In the genomic region with DNA sequence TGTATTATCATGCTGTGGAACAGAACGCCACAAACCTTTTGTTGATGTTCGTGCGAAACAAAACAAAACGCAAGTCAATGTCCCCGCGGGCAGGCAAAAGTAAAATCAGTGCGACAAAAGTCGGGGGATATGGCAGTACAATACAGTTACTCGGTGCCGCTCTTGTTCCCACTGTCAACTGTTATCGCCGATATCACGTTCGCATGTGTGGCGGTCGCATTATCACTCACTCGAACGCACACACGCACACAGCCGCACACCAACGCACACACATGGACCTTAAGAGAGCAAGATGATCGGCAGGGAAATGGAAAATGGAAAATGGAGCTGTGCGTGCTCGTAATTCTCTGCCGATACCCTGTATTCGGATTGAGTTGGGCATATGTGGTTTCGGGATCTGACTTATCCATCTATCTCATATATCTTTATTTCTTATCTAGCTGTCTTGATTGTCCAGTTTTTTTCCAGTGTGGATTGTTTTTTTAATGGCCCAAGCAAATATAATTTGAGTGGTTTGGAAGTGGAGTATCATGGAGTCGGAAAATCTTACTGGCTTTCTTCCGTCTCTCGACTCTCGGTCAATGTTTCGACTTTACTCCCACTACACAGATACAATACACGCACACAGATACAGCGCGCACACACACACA, we compare ENCODE assay signal across 1 fruit fly cellular context.
TF ChIP-seq lines count a peak whose summit lies in the region.

No protein-coding gene starts in this region.

TF ChIP-seq in whole organism, embryonic, 481 proteins besides CTCF, POLR2A, EP300 and RAD21 (continued from another document and continues in another):
- TF ChIP-seq amos (GFP tag; IDR thresholded peaks at IDR 0.05; lab: Robert Waterston, UW; ENCODE audit: partially characterized antibody) (no peak), ham (GFP tag; IDR thresholded peaks at IDR 0.05; lab: Robert Waterston, UW) (no peak), fd102C (GFP tag; optimal IDR thresholded peaks at IDR 0.05; lab: Kevin White, UChicago) (no peak), CG9437 (GFP tag; optimal IDR thresholded peaks at IDR 0.05; lab: Kevin White, UChicago) (peak; percentile 66), scrt (GFP tag; optimal IDR thresholded peaks at IDR 0.05; lab: Kevin White, UChicago) (no peak), Chrac-16 (GFP tag; optimal IDR thresholded peaks at IDR 0.05; lab: Kevin White, UChicago) (peak; percentile 86), YL-1 (GFP tag; optimal IDR thresholded peaks at IDR 0.05; lab: Kevin White, UChicago) (no peak), CG11085 (GFP tag; IDR thresholded peaks at IDR 0.05; lab: Robert Waterston, UW) (no peak; the same call in 1 of the 2 replicates), CG4360 (GFP tag; IDR thresholded peaks at IDR 0.05; lab: Robert Waterston, UW) (peak; percentile 54; the same call in 1 of the 2 replicates), Atf6 (GFP tag; IDR thresholded peaks at IDR 0.05; lab: Robert Waterston, UW) (no peak), Elba2 (GFP tag; optimal IDR thresholded peaks at IDR 0.05; lab: Kevin White, UChicago) (no peak), CG7745 (tag; optimal IDR thresholded peaks at IDR 0.05; lab: Kevin White, UChicago) (no peak), CG5180 (GFP tag; optimal IDR thresholded peaks at IDR 0.05; lab: Kevin White, UChicago) (peak; percentile 14), CG18764 (GFP tag; optimal IDR thresholded peaks at IDR 0.05; lab: Kevin White, UChicago) (peak; percentile 85), gem (tag; optimal IDR thresholded peaks at IDR 0.05; lab: Kevin White, UChicago) (peak; percentile 91), CG32772 (GFP tag; IDR thresholded peaks at IDR 0.05; lab: Robert Waterston, UW) (peak; percentile 91), CG9932 (GFP tag; IDR thresholded peaks at IDR 0.05; lab: Robert Waterston, UW) (no peak), CG4730 (GFP tag; IDR thresholded peaks at IDR 0.05; lab: Robert Waterston, UW) (peak; percentile 66; the same call in 1 of the 2 replicates), knrl (GFP tag; IDR thresholded peaks at IDR 0.05; lab: Robert Waterston, UW; ENCODE audit: partially characterized antibody) (no peak), CG43689 (GFP tag; IDR thresholded peaks at IDR 0.05; lab: Robert Waterston, UW) (no peak), vnd (GFP tag; IDR thresholded peaks at IDR 0.05; lab: Robert Waterston, UW; ENCODE audit: partially characterized antibody) (no peak), CG30020 (tag; optimal IDR thresholded peaks at IDR 0.05; lab: Kevin White, UChicago) (no peak), dpn (GFP tag; optimal IDR thresholded peaks at IDR 0.05; lab: Kevin White, UChicago) (peak; percentile 77 to 82), chinmo (GFP tag; IDR thresholded peaks at IDR 0.05; lab: Robert Waterston, UW; ENCODE audit: partially characterized antibody) (no peak), odd (GFP tag; optimal IDR thresholded peaks at IDR 0.05; lab: Kevin White, UChicago) (peak; percentile 24), CG8281 (tag; optimal IDR thresholded peaks at IDR 0.05; lab: Kevin White, UChicago) (peak; percentile 38), sqz (GFP tag; optimal IDR thresholded peaks at IDR 0.05; lab: Kevin White, UChicago) (no peak), CoRest (tag; optimal IDR thresholded peaks at IDR 0.05; lab: Kevin White, UChicago) (peak; percentile 73), CG1529 (GFP tag; optimal IDR thresholded peaks at IDR 0.05; lab: Kevin White, UChicago) (peak; percentile 86), Dp (GFP tag; optimal IDR thresholded peaks at IDR 0.05; lab: Kevin White, UChicago) (no peak), gfzf (GFP tag; optimal IDR thresholded peaks at IDR 0.05; lab: Kevin White, UChicago) (no peak), CG31441 (GFP tag; IDR thresholded peaks at IDR 0.05; lab: Robert Waterston, UW) (peak; percentile 84), Hey (tag; optimal IDR thresholded peaks at IDR 0.05; lab: Kevin White, UChicago) (no peak), Nf-YB (GFP tag; optimal IDR thresholded peaks at IDR 0.05; lab: Kevin White, UChicago) (peak; percentile 56), CG8089 (GFP tag; optimal IDR thresholded peaks at IDR 0.05; lab: Kevin White, UChicago) (peak; percentile 90), Meics (GFP tag; optimal IDR thresholded peaks at IDR 0.05; lab: Kevin White, UChicago) (no peak), CG8478 (optimal IDR thresholded peaks at IDR 0.05; lab: Kevin White, UChicago) (peak; percentile 39), CG12942 (GFP tag; optimal IDR thresholded peaks at IDR 0.05; lab: Kevin White, UChicago) (peak; percentile 74), Gug (GFP tag; IDR thresholded peaks at IDR 0.05; lab: Robert Waterston, UW) (peak; percentile 75; the same call in 3 of the 4 replicates), CG13775 (GFP tag; optimal IDR thresholded peaks at IDR 0.05; lab: Kevin White, UChicago) (peak; percentile 25), emc (GFP tag; optimal IDR thresholded peaks at IDR 0.05; lab: Kevin White, UChicago) (no peak), fru (optimal IDR thresholded peaks at IDR 0.05; lab: Kevin White, UChicago) (no peak), Atf-2 (GFP tag; optimal IDR thresholded peaks at IDR 0.05; lab: Kevin White, UChicago) (peak; percentile 86), sima (GFP tag; optimal IDR thresholded peaks at IDR 0.05; lab: Kevin White, UChicago) (peak; percentile 35), CG34376 (GFP tag; optimal IDR thresholded peaks at IDR 0.05; lab: Kevin White, UChicago) (no peak), hb (GFP tag; IDR thresholded peaks at IDR 0.05; lab: Robert Waterston, UW; ENCODE audit: partially characterized antibody) (no peak), pnt (GFP tag; optimal IDR thresholded peaks at IDR 0.05; lab: Kevin White, UChicago) (peak; percentile 89), bbx (GFP tag; IDR thresholded peaks at IDR 0.05; lab: Robert Waterston, UW; ENCODE audit: partially characterized antibody) (no peak), CG4617 (GFP tag; optimal IDR thresholded peaks at IDR 0.05; lab: Kevin White, UChicago; ENCODE audit: borderline replicate concordance) (peak; percentile 48), ro (GFP tag; IDR thresholded peaks at IDR 0.05; lab: Robert Waterston, UW) (peak; percentile 66; the same call in 1 of the 2 replicates), tup (GFP tag; optimal IDR thresholded peaks at IDR 0.05; lab: Kevin White, UChicago) (peak; percentile 58), HLH54F (GFP tag; optimal IDR thresholded peaks at IDR 0.05; lab: Kevin White, UChicago) (peak; percentile 9), Sry-δ (GFP tag; optimal IDR thresholded peaks at IDR 0.05; lab: Kevin White, UChicago) (no peak), CG9609 (GFP tag; optimal IDR thresholded peaks at IDR 0.05; lab: Kevin White, UChicago) (peak; percentile 87), bsh (GFP tag; optimal IDR thresholded peaks at IDR 0.05; lab: Kevin White, UChicago) (peak; percentile 68 to 96), lmd (GFP tag; IDR thresholded peaks at IDR 0.05; lab: Robert Waterston, UW) (peak; percentile 81), CG16813 (GFP tag; IDR thresholded peaks at IDR 0.05; lab: Robert Waterston, UW; ENCODE audit: partially characterized antibody) (no peak), kah (GFP tag; optimal IDR thresholded peaks at IDR 0.05; lab: Kevin White, UChicago) (peak; percentile 16), ab (GFP tag; optimal IDR thresholded peaks at IDR 0.05; lab: Kevin White, UChicago) (peak; percentile 61), CG8290 (GFP tag; optimal IDR thresholded peaks at IDR 0.05; lab: Kevin White, UChicago) (peak; percentile 72), CG8290 (tag; optimal IDR thresholded peaks at IDR 0.05; lab: Kevin White, UChicago) (no peak), usp (GFP tag; optimal IDR thresholded peaks at IDR 0.05; lab: Kevin White, UChicago) (no peak), Max (GFP tag; optimal IDR thresholded peaks at IDR 0.05; lab: Kevin White, UChicago) (peak; percentile 50), tna (GFP tag; IDR thresholded peaks at IDR 0.05; lab: Robert Waterston, UW; ENCODE audit: partially characterized antibody) (no peak), CG10366 (GFP tag; IDR thresholded peaks at IDR 0.05; lab: Robert Waterston, UW) (peak; percentile 75), Side (GFP tag; optimal IDR thresholded peaks at IDR 0.05; lab: Kevin White, UChicago) (peak; percentile 81), H15 (GFP tag; IDR thresholded peaks at IDR 0.05; lab: Robert Waterston, UW) (peak; percentile 83; the same call in 2 of the 3 replicates), wor (GFP tag; IDR thresholded peaks at IDR 0.05; lab: Robert Waterston, UW) (peak; percentile 70), bab2 (GFP tag; optimal IDR thresholded peaks at IDR 0.05; lab: Kevin White, UChicago) (peak; percentile 74), CG3407 (GFP tag; optimal IDR thresholded peaks at IDR 0.05; lab: Kevin White, UChicago) (peak; percentile 85), Tbp (GFP tag; optimal IDR thresholded peaks at IDR 0.05; lab: Kevin White, UChicago) (no peak), Sry-β (GFP tag; optimal IDR thresholded peaks at IDR 0.05; lab: Kevin White, UChicago) (peak; percentile 24), maf-S (GFP tag; optimal IDR thresholded peaks at IDR 0.05; lab: Kevin White, UChicago) (peak; percentile 52), CG11456 (GFP tag; IDR thresholded peaks at IDR 0.05; lab: Robert Waterston, UW) (peak; percentile 43; the same call in 1 of the 3 replicates), ssp (GFP tag; IDR thresholded peaks at IDR 0.05; lab: Robert Waterston, UW) (peak; percentile 73), sr (GFP tag; IDR thresholded peaks at IDR 0.05; lab: Robert Waterston, UW) (no peak), gcm2 (GFP tag; optimal IDR thresholded peaks at IDR 0.05; lab: Kevin White, UChicago) (no peak), CkIIα-i1 (GFP tag; IDR thresholded peaks at IDR 0.05; lab: Robert Waterston, UW) (no peak), crol (GFP tag; IDR thresholded peaks at IDR 0.05; lab: Robert Waterston, UW) (no peak), CG16815 (GFP tag; optimal IDR thresholded peaks at IDR 0.05; lab: Kevin White, UChicago) (peak; percentile 68), h (optimal IDR thresholded peaks at IDR 0.05; lab: Kevin White, UChicago) (no peak), HLHmδ (GFP tag; optimal IDR thresholded peaks at IDR 0.05; lab: Kevin White, UChicago) (peak; percentile 68), CG2116 (GFP tag; optimal IDR thresholded peaks at IDR 0.05; lab: Kevin White, UChicago) (peak; percentile 5), CG8359 (GFP tag; optimal IDR thresholded peaks at IDR 0.05; lab: Kevin White, UChicago; ENCODE audit: borderline replicate concordance) (peak; percentile 72), eve (GFP tag; optimal IDR thresholded peaks at IDR 0.05; lab: Kevin White, UChicago) (peak in 1 of 2 experiments; percentile 90), MESR4 (GFP tag; optimal IDR thresholded peaks at IDR 0.05; lab: Kevin White, UChicago) (peak; percentile 2), CG2129 (GFP tag; IDR thresholded peaks at IDR 0.05; lab: Robert Waterston, UW; ENCODE audit: partially characterized antibody) (no peak), Taf1 (GFP tag; IDR thresholded peaks at IDR 0.05; lab: Robert Waterston, UW) (no peak), gt (GFP tag; IDR thresholded peaks at IDR 0.05; lab: Robert Waterston, UW) (peak; percentile 67), CG6689 (GFP tag; IDR thresholded peaks at IDR 0.05; lab: Robert Waterston, UW) (peak; percentile 85), Hr3 (GFP tag; optimal IDR thresholded peaks at IDR 0.05; lab: Kevin White, UChicago) (peak; percentile 87), CG18262 (tag; optimal IDR thresholded peaks at IDR 0.05; lab: Kevin White, UChicago) (peak; percentile 91), dm (GFP tag; optimal IDR thresholded peaks at IDR 0.05; lab: Kevin White, UChicago) (peak; percentile 66), fu2 (GFP tag; optimal IDR thresholded peaks at IDR 0.05; lab: Kevin White, UChicago) (peak; percentile 38), CG15696 (tag; optimal IDR thresholded peaks at IDR 0.05; lab: Kevin White, UChicago) (peak; percentile 33), Xrp1 (GFP tag; IDR thresholded peaks at IDR 0.05; lab: Robert Waterston, UW) (peak; percentile 92; the same call in 1 of the 2 replicates), Fer1 (GFP tag; optimal IDR thresholded peaks at IDR 0.05; lab: Kevin White, UChicago) (no peak), Hsf (GFP tag; optimal IDR thresholded peaks at IDR 0.05; lab: Kevin White, UChicago) (peak; percentile 80), fd3F (GFP tag; optimal IDR thresholded peaks at IDR 0.05; lab: Kevin White, UChicago) (no peak), vvl (GFP tag; IDR thresholded peaks at IDR 0.05; lab: Robert Waterston, UW) (peak; percentile 90), CG4820 (GFP tag; optimal IDR thresholded peaks at IDR 0.05; lab: Kevin White, UChicago) (peak; percentile 85), CG3065 (GFP tag; optimal IDR thresholded peaks at IDR 0.05; lab: Kevin White, UChicago) (peak; percentile 61), Opbp (GFP tag; IDR thresholded peaks at IDR 0.05; lab: Robert Waterston, UW; ENCODE audit: partially characterized antibody) (no peak), CG8944 (GFP tag; optimal IDR thresholded peaks at IDR 0.05; lab: Kevin White, UChicago) (peak; percentile 93), NC2α (GFP tag; optimal IDR thresholded peaks at IDR 0.05; lab: Kevin White, UChicago) (peak; percentile 73), Optix (GFP tag; IDR thresholded peaks at IDR 0.05; lab: Robert Waterston, UW) (peak; percentile 87), CG12659 (GFP tag; optimal IDR thresholded peaks at IDR 0.05; lab: Kevin White, UChicago) (peak; percentile 32), CG17912 (GFP tag; optimal IDR thresholded peaks at IDR 0.05; lab: Kevin White, UChicago) (no peak), wek (GFP tag; optimal IDR thresholded peaks at IDR 0.05; lab: Kevin White, UChicago) (no peak), CG4404 (GFP tag; IDR thresholded peaks at IDR 0.05; lab: Robert Waterston, UW) (peak; percentile 52), CG13894 (tag; optimal IDR thresholded peaks at IDR 0.05; lab: Kevin White, UChicago) (no peak), CG12391 (tag; optimal IDR thresholded peaks at IDR 0.05; lab: Kevin White, UChicago) (peak; percentile 88), C15 (GFP tag; IDR thresholded peaks at IDR 0.05; lab: Robert Waterston, UW) (no peak), Dip2 (GFP tag; IDR thresholded peaks at IDR 0.05; lab: Robert Waterston, UW) (no peak), br (optimal IDR thresholded peaks at IDR 0.05; lab: Kevin White, UChicago) (no peak), jing (GFP tag; optimal IDR thresholded peaks at IDR 0.05; lab: Kevin White, UChicago) (peak; percentile 29), kay (GFP tag; optimal IDR thresholded peaks at IDR 0.05; lab: Kevin White, UChicago) (peak; percentile 68), CG17361 (GFP tag; IDR thresholded peaks at IDR 0.05; lab: Robert Waterston, UW) (peak; percentile 88; the same call in 2 of the 3 replicates), crc (GFP tag; optimal IDR thresholded peaks at IDR 0.05; lab: Kevin White, UChicago) (peak; percentile 82), Hand (GFP tag; optimal IDR thresholded peaks at IDR 0.05; lab: Kevin White, UChicago) (no peak), Trl (optimal IDR thresholded peaks at IDR 0.05; lab: Kevin White, UChicago) (peak in 1 of 2 experiments; percentile 1), Trl (GFP tag; optimal IDR thresholded peaks at IDR 0.05; lab: Kevin White, UChicago) (peak; percentile 83), sisA (GFP tag; IDR thresholded peaks at IDR 0.05; lab: Robert Waterston, UW) (peak; percentile 91)
